Worm (Caenorhabditis elegans) whole organism, late embryonic: ENCODE results near the gene tag-10.

Experiments
- F13H6.1 ChIP-seq: sonication (generic microtip); optimal IDR thresholded peaks from 2 replicates; lab custom pipeline; 2016; ENCODE audit warnings: missing genetic modification characterization, missing compliant biosample characterization
- K02D7.2 ChIP-seq: sonication (generic microtip); optimal IDR thresholded peaks from 2 replicates; lab custom pipeline; 2017; ENCODE audit warnings: mild to moderate bottlenecking, missing genetic modification characterization, missing compliant biosample characterization
- K09A11.1 ChIP-seq: sonication (generic microtip); optimal IDR thresholded peaks from 2 replicates; lab custom pipeline; 2017; ENCODE audit warnings: antibody characterized with exemption, mild to moderate bottlenecking, missing genetic modification characterization, missing compliant biosample characterization; ENCODE audit not compliant: insufficient read depth
- ama-1 ChIP-seq: fragments of 150-350 bp; optimal IDR thresholded peaks from 2 replicates; lab custom pipeline; 2014
- ceh-14 ChIP-seq: sonication (generic microtip); optimal IDR thresholded peaks from 2 replicates; lab custom pipeline; 2016; ENCODE audit warnings: missing genotype, missing genetic modification characterization, missing compliant biosample characterization
- ceh-2 ChIP-seq: sonication (generic microtip); optimal IDR thresholded peaks from 2 replicates; lab custom pipeline; 2016; ENCODE audit warnings: missing genotype, missing genetic modification characterization, missing compliant biosample characterization
- dmd-4 ChIP-seq: sonication (generic microtip); optimal IDR thresholded peaks from 2 replicates; lab custom pipeline; 2016; ENCODE audit warnings: borderline replicate concordance, missing genetic modification characterization, missing compliant biosample characterization
- elt-2 ChIP-seq: sonication (generic microtip); optimal IDR thresholded peaks from 2 replicates; lab custom pipeline; 2016; ENCODE audit warnings: missing genetic modification reagents, missing genetic modification characterization, missing compliant biosample characterization
- elt-4 ChIP-seq: sonication (generic microtip); optimal IDR thresholded peaks from 2 replicates; lab custom pipeline; 2016; ENCODE audit warnings: missing genetic modification characterization, missing compliant biosample characterization
- fax-1 ChIP-seq: sonication (generic microtip); optimal IDR thresholded peaks from 2 replicates; lab custom pipeline; 2016; ENCODE audit warnings: missing genotype, missing genetic modification characterization, missing compliant biosample characterization
- lim-6 ChIP-seq: sonication (generic microtip); optimal IDR thresholded peaks from 2 replicates; lab custom pipeline; 2016; ENCODE audit warnings: missing genetic modification characterization, missing compliant biosample characterization
- nhr-11 ChIP-seq: fragments of 150-350 bp; optimal IDR thresholded peaks from 2 replicates; lab custom pipeline; 2014; ENCODE audit warnings: missing biosample characterization, missing genetic modification characterization
- pag-3 ChIP-seq: sonication (generic microtip); optimal IDR thresholded peaks from 2 replicates; lab custom pipeline; 2016; ENCODE audit warnings: missing compliant biosample characterization, missing genetic modification characterization, borderline replicate concordance
- pat-9 ChIP-seq: fragments of 200-800 bp; sonication (Bioruptor generic); optimal IDR thresholded peaks from 2 replicates; lab custom pipeline; 2018; ENCODE audit warnings: mild to moderate bottlenecking, missing genetic modification characterization, moderate library complexity, missing compliant biosample characterization
- pha-4 ChIP-seq: fragments of 150-350 bp; optimal IDR thresholded peaks from 2 replicates; lab custom pipeline; 2018; ENCODE audit warnings: missing biosample characterization, missing genetic modification reagents, missing genetic modification characterization
- tbx-7 ChIP-seq: sonication (generic microtip); optimal IDR thresholded peaks from 2 replicates; lab custom pipeline; 2016; ENCODE audit warnings: missing genotype, missing genetic modification characterization, missing compliant biosample characterization
- ttx-3 ChIP-seq: sonication (generic microtip); optimal IDR thresholded peaks from 2 replicates; lab custom pipeline; 2016; ENCODE audit warnings: missing genetic modification reagents, missing genetic modification characterization, missing compliant biosample characterization
- unc-86 ChIP-seq: sonication (generic microtip); optimal IDR thresholded peaks from 2 replicates; lab custom pipeline; 2016; ENCODE audit warnings: missing genetic modification characterization, missing compliant biosample characterization

tag-10 gene

ce11 chrII:13685581-13685980, 53.2 kb downstream of the tag-10 start:
- TF ChIP-seq F13H6.1 (tag; lab: Kevin White, UChicago): no peak
- TF ChIP-seq ttx-3 (tag; lab: Kevin White, UChicago): no peak
- TF ChIP-seq elt-4 (tag; lab: Kevin White, UChicago): no peak
- TF ChIP-seq ama-1 (lab: Kevin White, UChicago): no peak
- TF ChIP-seq pag-3: no peak
- no peak for TF ChIP-seq pat-9
- no peak for TF ChIP-seq tbx-7 (tag; lab: Kevin White, UChicago)
- no peak for TF ChIP-seq K09A11.1 (tag; lab: Kevin White, UChicago)
- no peak for TF ChIP-seq pha-4 (tag; lab: Kevin White, UChicago)
- TF ChIP-seq unc-86 (tag; lab: Kevin White, UChicago): no peak
- no peak for TF ChIP-seq elt-2
- TF ChIP-seq ceh-2 (tag; lab: Kevin White, UChicago): no peak
- TF ChIP-seq dmd-4 (tag; lab: Kevin White, UChicago): no peak
- TF ChIP-seq lim-6 (tag; lab: Kevin White, UChicago): no peak
- no peak for TF ChIP-seq ceh-14
- no peak for TF ChIP-seq fax-1 (tag; lab: Kevin White, UChicago)
- no peak for TF ChIP-seq K02D7.2
- TF ChIP-seq nhr-11 (tag; lab: Kevin White, UChicago): no peak
